Worm (Caenorhabditis elegans): Measurements from ENCODE around the gene adt-3.

adt-3 gene

ce11 chrX:3915748-3916147, 15.7 kb upstream of the adt-3 start, which contains the start of gene idpp-9:
Gene idpp-9 (minus strand): TSS chrX:3915848.
- no peak for TF ChIP-seq mxl-2 (GFP tag; conservative IDR thresholded peaks at IDR 0.05)
- TF ChIP-seq lin-1 (GFP tag; IDR thresholded peaks at IDR 0.05): no peak
- TF ChIP-seq dve-1 (tag; optimal IDR thresholded peaks at IDR 0.05; ENCODE audit: insufficient read depth): no peak
- TF ChIP-seq mep-1 (tag; optimal IDR thresholded peaks at IDR 0.05): no peak
- TF ChIP-seq tra-1 (GFP tag; IDR thresholded peaks at IDR 0.05): no peak
- no peak for TF ChIP-seq unc-130 (GFP tag; optimal IDR thresholded peaks at IDR 0.05)
- no peak for TF ChIP-seq daf-16 (GFP tag; optimal IDR thresholded peaks at IDR 0.05)
- TF ChIP-seq daf-16 (tag; optimal IDR thresholded peaks at IDR 0.05): no peak
- no peak for TF ChIP-seq ceh-62 (tag; optimal IDR thresholded peaks at IDR 0.05)
- TF ChIP-seq ztf-11 (tag; optimal IDR thresholded peaks at IDR 0.05): no peak
- TF ChIP-seq hif-1 (tag; optimal IDR thresholded peaks at IDR 0.05): no peak
- TF ChIP-seq fkh-10 (GFP tag; optimal IDR thresholded peaks at IDR 0.05): no peak
- TF ChIP-seq lin-29 (GFP tag; IDR thresholded peaks at IDR 0.05): no peak
- TF ChIP-seq zfp-3 (GFP tag; conservative IDR thresholded peaks at IDR 0.05): no peak
- TF ChIP-seq madf-5 (GFP tag; IDR thresholded peaks at IDR 0.05): no peak
- TF ChIP-seq nhr-28 (tag; optimal IDR thresholded peaks at IDR 0.05): no peak

DNA sequence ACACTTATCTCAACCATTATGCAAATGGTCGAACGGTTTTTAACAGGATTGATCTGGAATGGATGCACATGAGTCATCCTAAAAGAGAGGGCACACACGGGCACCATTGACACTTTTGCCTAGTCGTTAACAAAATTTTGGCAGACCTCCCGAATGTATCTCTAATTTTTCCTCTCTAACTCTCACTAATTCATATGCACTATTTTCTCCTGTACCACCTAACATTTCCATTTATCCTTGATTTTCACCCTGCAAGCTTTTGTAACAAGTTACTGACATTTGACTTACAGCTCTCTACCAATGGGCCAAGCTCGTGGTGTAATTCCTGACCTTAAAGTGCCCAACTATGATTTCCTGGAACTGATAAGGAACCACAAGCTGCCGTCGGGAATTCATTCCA, 14.4 kb upstream of the adt-3 start, which contains the start of gene T22B2.3:
Gene T22B2.3, plus strand, starts transcription at position 301 of the 400 bp plus-strand sequence.
- TF ChIP-seq ceh-32 (tag; optimal IDR thresholded peaks at IDR 0.05; ENCODE audit: poor library complexity) (no peak), ceh-28 (tag; optimal IDR thresholded peaks at IDR 0.05) (no peak), F10B5.3 (tag; optimal IDR thresholded peaks at IDR 0.05) (no peak), lin-39 (tag; optimal IDR thresholded peaks at IDR 0.05) (no peak), egl-43 (GFP tag; IDR thresholded peaks at IDR 0.05) (no peak), unc-130 (GFP tag; optimal IDR thresholded peaks at IDR 0.05) (no peak)

DNA sequence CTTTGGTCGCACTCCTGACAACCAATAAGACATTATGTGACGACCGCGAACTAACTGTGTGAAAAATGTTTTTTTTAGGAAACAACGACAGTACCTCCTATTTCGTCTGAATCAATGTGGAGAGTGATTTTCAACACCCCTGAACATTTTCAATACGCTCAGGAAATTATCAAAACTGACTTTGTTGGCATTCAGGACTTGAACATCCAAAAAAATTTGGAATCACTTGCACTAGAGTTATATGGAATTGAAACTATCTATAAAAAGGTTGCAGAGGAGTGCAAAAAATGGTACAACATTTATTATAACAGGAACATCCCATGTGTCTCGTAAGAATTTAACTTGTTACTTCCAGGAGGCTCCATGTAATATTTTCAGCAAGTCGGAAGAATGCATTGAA, 13.3 kb upstream of the adt-3 start:
- TF ChIP-seq hmg-1.1 (GFP tag; IDR thresholded peaks at IDR 0.05) (no peak), fos-1 (tag; optimal IDR thresholded peaks at IDR 0.05) (no peak), unc-62 (GFP tag; optimal IDR thresholded peaks at IDR 0.05 in 1 of 2) (peak in 1 of 2 experiments; percentile 64), unc-62 (tag; optimal IDR thresholded peaks at IDR 0.05) (no peak), lin-39 (tag; optimal IDR thresholded peaks at IDR 0.05) (no peak), F37D6.2 (tag; optimal IDR thresholded peaks at IDR 0.05) (no peak)

DNA sequence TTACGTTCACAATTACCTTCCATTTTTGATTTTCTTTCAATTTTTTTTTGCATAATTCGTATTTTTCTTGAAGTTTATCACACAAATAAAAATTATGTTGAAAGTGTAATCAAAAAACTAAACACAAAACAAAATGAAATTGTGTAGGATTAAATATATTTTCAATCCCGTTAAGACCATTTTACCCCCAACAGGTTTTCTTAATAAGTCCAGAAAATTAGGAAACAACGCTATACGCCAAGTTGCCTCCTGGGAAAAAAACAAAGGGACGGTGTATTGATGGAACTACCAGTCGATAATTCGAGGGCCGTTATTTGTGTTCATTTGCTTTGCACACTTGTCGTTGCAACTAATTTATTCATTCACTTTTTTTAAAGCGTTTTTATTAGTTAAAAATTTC, 11.8 kb upstream of the adt-3 start:
- TF ChIP-seq lin-39 (tag; optimal IDR thresholded peaks at IDR 0.05) (no peak), php-3 (GFP tag; IDR thresholded peaks at IDR 0.05) (no peak), aha-1 (tag) (peak; percentile 94), nhr-77 (tag; optimal IDR thresholded peaks at IDR 0.05) (no peak), nhr-25 (tag; optimal IDR thresholded peaks at IDR 0.05; ENCODE audit: borderline replicate concordance, insufficient read depth) (no peak)

DNA sequence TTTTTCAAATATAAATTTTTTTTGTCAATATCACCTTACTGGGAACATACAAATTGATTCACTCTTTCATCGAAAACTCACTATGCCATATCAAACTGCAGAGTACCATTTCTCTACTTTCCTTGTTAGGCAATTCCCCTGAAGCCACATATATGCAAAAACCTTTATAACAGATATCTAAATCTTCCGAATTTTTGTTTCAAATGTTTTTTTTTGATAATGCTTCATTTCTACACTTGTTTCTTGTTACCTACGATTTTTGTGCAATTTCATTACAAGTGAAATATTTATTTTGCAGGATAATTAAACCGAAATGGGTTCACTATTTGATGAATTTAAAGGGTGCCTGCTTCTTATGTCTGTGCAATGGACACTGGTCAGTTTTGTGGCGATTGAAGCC, 11.3 kb upstream of the adt-3 start, which contains the start of gene T22B2.2:
Gene T22B2.2, plus strand, starts transcription at position 301 of the 400 bp plus-strand sequence.
- TF ChIP-seq unc-39 (tag; optimal IDR thresholded peaks at IDR 0.05): no peak
- TF ChIP-seq unc-62 (GFP tag; optimal IDR thresholded peaks at IDR 0.05 in 1 of 2): no peak
- no peak for TF ChIP-seq unc-62 (tag; optimal IDR thresholded peaks at IDR 0.05)
- no peak for TF ChIP-seq lin-38 (GFP tag; IDR thresholded peaks at IDR 0.05)
- no peak for TF ChIP-seq spr-3 (GFP tag; optimal IDR thresholded peaks at IDR 0.05)
- no peak for TF ChIP-seq Y75B8A.6 (GFP tag; IDR thresholded peaks at IDR 0.05)
- no peak for TF ChIP-seq pha-4 (GFP tag; IDR thresholded peaks at IDR 0.05)
- TF ChIP-seq pha-4 (tag; optimal IDR thresholded peaks at IDR 0.05): no peak
- TF ChIP-seq jun-1 (tag; optimal IDR thresholded peaks at IDR 0.05): no peak
- no peak for TF ChIP-seq nhr-48 (tag; optimal IDR thresholded peaks at IDR 0.05)
- TF ChIP-seq hlh-11 (tag; optimal IDR thresholded peaks at IDR 0.05): no peak
- TF ChIP-seq ztf-11 (tag; optimal IDR thresholded peaks at IDR 0.05): no peak
- TF ChIP-seq duxl-1 (tag; optimal IDR thresholded peaks at IDR 0.05; ENCODE audit: poor library complexity): no peak
- no peak for TF ChIP-seq set-16 (GFP tag; IDR thresholded peaks at IDR 0.05)
- TF ChIP-seq egl-27 (tag; optimal IDR thresholded peaks at IDR 0.05): no peak
- TF ChIP-seq F44E2.7 (GFP tag; IDR thresholded peaks at IDR 0.05): no peak
